Fruit fly (Drosophila melanogaster) whole organism, embryonic: Measurements from ENCODE around the gene Alms1a.
A peak's percentile ranks its signal among the peaks of the same experiment; 100 is the strongest.

Experiments
- ATbp ChIP-seq: fragments of 200-800 bp; sonication (Bioruptor generic); optimal IDR thresholded peaks from 2 replicates; lab custom pipeline; 2017; ENCODE audit warnings: missing biosample characterization, mild to moderate bottlenecking, missing genetic modification characterization, missing genetic modification reagents
- Abd-B ChIP-seq: fragments of 200-800 bp; sonication (Bioruptor generic); optimal IDR thresholded peaks from 2 replicates; lab custom pipeline; 2018; ENCODE audit warnings: missing biosample characterization, mild to moderate bottlenecking, missing genetic modification characterization, moderate library complexity
- Ada2b ChIP-seq: fragments of 200-800 bp; sonication (Bioruptor generic); IDR thresholded peaks from 2 replicates; pipeline ENCODE4 v1.3.6; 2022; ENCODE audit warnings: missing biosample characterization, missing genetic modification characterization
- CG1024 ChIP-seq: fragments of 200-800 bp; sonication (Bioruptor generic); IDR thresholded peaks from 2 replicates; pipeline ENCODE4 v1.3.6; 2022; ENCODE audit warnings: missing biosample characterization, missing genetic modification characterization
- CG11504 ChIP-seq: fragments of 200-800 bp; sonication (Bioruptor generic); optimal IDR thresholded peaks from 3 replicates; lab custom pipeline; 2019; ENCODE audit warnings: missing biosample characterization, mild to moderate bottlenecking, missing genetic modification characterization, moderate library complexity
- CG14441 ChIP-seq: fragments of 200-800 bp; sonication (Bioruptor generic); IDR thresholded peaks from 2 replicates; pipeline ENCODE4 v1.3.6; 2022; ENCODE audit warnings: missing biosample characterization, missing genetic modification characterization
- CG1529 ChIP-seq: fragments of 200-800 bp; sonication (Bioruptor generic); optimal IDR thresholded peaks from 3 replicates; lab custom pipeline; 2018; ENCODE audit warnings: missing biosample characterization, missing genetic modification characterization
- CG15601 ChIP-seq: fragments of 200-800 bp; sonication (Bioruptor generic); optimal IDR thresholded peaks from 3 replicates; lab custom pipeline; 2019; ENCODE audit warnings: missing biosample characterization, mild to moderate bottlenecking, missing genetic modification characterization, moderate library complexity
- CG17328 ChIP-seq: fragments of 200-800 bp; sonication (Bioruptor generic); IDR thresholded peaks from 2 replicates; pipeline ENCODE4 v1.3.6; 2022; ENCODE audit warnings: missing biosample characterization, missing genetic modification characterization
- CG2129 ChIP-seq: fragments of 200-800 bp; sonication (Bioruptor generic); IDR thresholded peaks from 2 replicates; pipeline ENCODE4 v1.3.6; 2022; ENCODE audit warnings: missing biosample characterization, missing genetic modification characterization; ENCODE audit not compliant: partially characterized antibody
- CG32772 ChIP-seq: fragments of 200-800 bp; sonication (Bioruptor generic); IDR thresholded peaks from 2 replicates; pipeline ENCODE4 v1.3.6; 2022; ENCODE audit warnings: missing biosample characterization, missing genetic modification characterization
- CG34422 ChIP-seq: fragments of 200-800 bp; sonication (Bioruptor generic); IDR thresholded peaks from 3 replicates; pipeline ENCODE4 v1.3.6; 2022; ENCODE audit warnings: missing biosample characterization, missing genetic modification characterization
- CG6689 ChIP-seq: fragments of 200-800 bp; sonication (Bioruptor generic); IDR thresholded peaks from 2 replicates; pipeline ENCODE4 v1.3.6; 2022; ENCODE audit warnings: missing biosample characterization, missing genetic modification characterization
- CG7372 ChIP-seq: fragments of 200-800 bp; sonication (Bioruptor generic); IDR thresholded peaks from 2 replicates; pipeline ENCODE4 v1.3.6; 2022; ENCODE audit warnings: missing biosample characterization, missing genetic modification characterization
- CG7839 ChIP-seq: fragments of 200-800 bp; sonication (Bioruptor generic); optimal IDR thresholded peaks from 3 replicates; lab custom pipeline; 2018; ENCODE audit warnings: missing biosample characterization, mild to moderate bottlenecking, missing genetic modification characterization, moderate library complexity
- Camta ChIP-seq: fragments of 200-800 bp; sonication (Bioruptor generic); optimal IDR thresholded peaks from 2 replicates; lab custom pipeline; 2016; ENCODE audit warnings: missing biosample characterization, missing genetic modification characterization
- D ChIP-seq, 2 experiments: fragments of 200-800 bp in 1 of 2; fragments of >200 bp in 1 of 2; sonication (Bioruptor generic) in 1 of 2; optimal IDR thresholded peaks; 2 replicates in 1 of 2; 3 replicates in 1 of 2; lab custom pipeline; 2017; ENCODE audit warnings: mild to moderate bottlenecking in 1 of 2, missing biosample characterization in 1 of 2, missing genetic modification characterization in 1 of 2, missing genetic modification reagents in 1 of 2
- Drgx ChIP-seq: fragments of 200-800 bp; sonication (Bioruptor generic); IDR thresholded peaks from 2 replicates; pipeline ENCODE4 v1.3.6; 2022; ENCODE audit warnings: missing biosample characterization, missing genetic modification characterization
- H2.0 ChIP-seq: fragments of 200-800 bp; sonication (Bioruptor generic); IDR thresholded peaks from 2 replicates; pipeline ENCODE4 v1.3.6; 2022; ENCODE audit warnings: missing biosample characterization, missing genetic modification characterization
- HHEX ChIP-seq: fragments of 200-800 bp; sonication (Bioruptor generic); optimal IDR thresholded peaks from 3 replicates; lab custom pipeline; 2017; ENCODE audit warnings: missing biosample characterization, mild to moderate bottlenecking, missing genetic modification characterization, missing genetic modification reagents
- MBD-R2 ChIP-seq: fragments of 200-800 bp; sonication (Bioruptor generic); IDR thresholded peaks from 2 replicates; pipeline ENCODE4 v1.3.6; 2022; ENCODE audit warnings: missing biosample characterization, missing genetic modification characterization
- Ptx1 ChIP-seq: fragments of 200-800 bp; sonication (Bioruptor generic); IDR thresholded peaks from 2 replicates; pipeline ENCODE4 v1.3.6; 2022; ENCODE audit warnings: missing biosample characterization, missing genetic modification characterization
- Sox102F ChIP-seq: fragments of 200-800 bp; sonication (Bioruptor generic); optimal IDR thresholded peaks from 2 replicates; lab custom pipeline; 2018; ENCODE audit warnings: missing biosample characterization, mild to moderate bottlenecking, missing genetic modification characterization, moderate library complexity
- Xrp1 ChIP-seq: fragments of 200-800 bp; sonication (Bioruptor generic); IDR thresholded peaks from 2 replicates; pipeline ENCODE4 v1.3.6; 2022; ENCODE audit warnings: missing biosample characterization, missing genetic modification characterization
- cad ChIP-seq: fragments of >200 bp; optimal IDR thresholded peaks from 2 replicates; lab custom pipeline; 2017; ENCODE audit warnings: missing biosample characterization, missing genetic modification characterization
- cg ChIP-seq: fragments of 200-800 bp; sonication (Bioruptor generic); optimal IDR thresholded peaks from 3 replicates; lab custom pipeline; 2019; ENCODE audit warnings: missing biosample characterization, mild to moderate bottlenecking, missing genetic modification characterization, moderate library complexity
- chm ChIP-seq: fragments of 200-800 bp; sonication (Bioruptor generic); IDR thresholded peaks from 2 replicates; pipeline ENCODE4 v1.3.6; 2022; ENCODE audit warnings: missing biosample characterization, missing genetic modification characterization
- crol ChIP-seq: fragments of 200-800 bp; sonication (Bioruptor generic); IDR thresholded peaks from 2 replicates; pipeline ENCODE4 v1.3.6; 2022; ENCODE audit warnings: missing biosample characterization, missing genetic modification characterization
- da ChIP-seq: fragments of 200-800 bp; sonication (Bioruptor generic); optimal IDR thresholded peaks from 2 replicates; lab custom pipeline; 2016; ENCODE audit warnings: missing biosample characterization, missing genetic modification characterization
- dmrt99B ChIP-seq: fragments of 200-800 bp; sonication (Bioruptor generic); optimal IDR thresholded peaks from 2 replicates; lab custom pipeline; 2018; ENCODE audit warnings: missing biosample characterization, mild to moderate bottlenecking, missing genetic modification characterization, moderate library complexity
- ems ChIP-seq: fragments of 200-800 bp; sonication (Bioruptor generic); optimal IDR thresholded peaks from 3 replicates; lab custom pipeline; 2016; ENCODE audit warnings: missing biosample characterization, missing genetic modification characterization
- esg ChIP-seq: fragments of 200-800 bp; sonication (Bioruptor generic); conservative IDR thresholded peaks from 2 replicates; pipeline ENCODE4 v1.3.6; 2022; ENCODE audit warnings: missing biosample characterization, missing genetic modification characterization
- gem ChIP-seq: fragments of 200-800 bp; sonication (Bioruptor generic); optimal IDR thresholded peaks from 2 replicates; lab custom pipeline; 2019; ENCODE audit warnings: missing biosample characterization, mild to moderate bottlenecking, missing genetic modification characterization, moderate library complexity
- jing ChIP-seq: fragments of 200-800 bp; sonication (Bioruptor generic); optimal IDR thresholded peaks from 2 replicates; lab custom pipeline; 2018; ENCODE audit warnings: missing biosample characterization, mild to moderate bottlenecking, missing genetic modification characterization
- lbe ChIP-seq: fragments of 200-800 bp; sonication (Bioruptor generic); optimal IDR thresholded peaks from 2 replicates; lab custom pipeline; 2016; ENCODE audit warnings: missing biosample characterization, mild to moderate bottlenecking, missing genetic modification characterization
- pan ChIP-seq, 4 experiments: fragments of >200 bp in 3 of 4; fragments of 200-800 bp in 1 of 4; sonication (Bioruptor generic) in 1 of 4; optimal IDR thresholded peaks in 3 of 4; IDR thresholded peaks in 1 of 4; 2 replicates each; pipeline versions ENCODE4 v1.3.6 to Lab custom; 2017 to 2022; ENCODE audit warnings: missing biosample characterization in 2 of 4, missing genetic modification characterization in 2 of 4, mixed read lengths in 1 of 4
- prd ChIP-seq, 3 experiments: fragments of >200 bp in 2 of 3; fragments of 200-800 bp in 1 of 3; sonication (Bioruptor generic) in 1 of 3; optimal IDR thresholded peaks in 2 of 3; IDR thresholded peaks in 1 of 3; 2 replicates in 2 of 3; 3 replicates in 1 of 3; pipeline versions ENCODE4 v1.3.6 to Lab custom; 2017 to 2022; ENCODE audit warnings: missing biosample characterization in 1 of 3, missing genetic modification characterization in 1 of 3
- pum ChIP-seq: fragments of 200-800 bp; sonication (Bioruptor generic); optimal IDR thresholded peaks from 2 replicates; lab custom pipeline; 2016; ENCODE audit warnings: missing biosample characterization, missing genetic modification characterization
- row ChIP-seq: fragments of 200-800 bp; sonication (Bioruptor generic); IDR thresholded peaks from 3 replicates; pipeline ENCODE4 v1.3.6; 2022; ENCODE audit warnings: missing biosample characterization, missing genetic modification characterization
- slbo ChIP-seq: fragments of 200-800 bp; sonication (Bioruptor generic); IDR thresholded peaks from 2 replicates; pipeline ENCODE4 v1.3.6; 2022; ENCODE audit warnings: missing biosample characterization, missing genetic modification characterization
- sqz ChIP-seq: fragments of 200-800 bp; sonication (Bioruptor generic); optimal IDR thresholded peaks from 3 replicates; lab custom pipeline; 2018; ENCODE audit warnings: missing biosample characterization, mild to moderate bottlenecking, missing genetic modification characterization
- stwl ChIP-seq: fragments of 200-800 bp; sonication (Bioruptor generic); optimal IDR thresholded peaks from 3 replicates; lab custom pipeline; 2018; ENCODE audit warnings: missing biosample characterization, mild to moderate bottlenecking, missing genetic modification characterization, moderate library complexity
- tgo ChIP-seq: fragments of 200-800 bp; sonication (Bioruptor generic); IDR thresholded peaks from 3 replicates; pipeline ENCODE4 v1.3.6; 2022; ENCODE audit warnings: missing biosample characterization, missing genetic modification characterization
- usp ChIP-seq: fragments of >200 bp; optimal IDR thresholded peaks from 2 replicates; lab custom pipeline; 2017; ENCODE audit warnings: missing biosample characterization, missing genetic modification characterization

Gene Alms1a

dm6 chrX:4616865-4617669 lies 18.7 kb downstream of the Alms1a start, which contains the start of gene peb (continued):
- peak; percentile 26 for TF ChIP-seq ems (GFP tag; lab: Kevin White, UChicago)
- no peak for TF ChIP-seq usp
- no peak for TF ChIP-seq H2.0 (GFP tag; lab: Robert Waterston, UW)
- TF ChIP-seq jing = no peak
- peak; percentile 81 for TF ChIP-seq pum (GFP tag; lab: Kevin White, UChicago)
- peak; percentile 72 for TF ChIP-seq Camta
- TF ChIP-seq HHEX (GFP tag; lab: Kevin White, UChicago) = no peak
- no peak for TF ChIP-seq chm (GFP tag; lab: Robert Waterston, UW)
- TF ChIP-seq CG34422 = peak; percentile 30; the same call in 1 of the 3 replicates
- TF ChIP-seq cad (GFP tag; lab: Kevin White, UChicago) = no peak
- TF ChIP-seq CG1529 (GFP tag; lab: Kevin White, UChicago) = peak; percentile 23
- no peak for TF ChIP-seq D (optimal IDR thresholded peaks at IDR 0.05; lab: Kevin White, UChicago)
- TF ChIP-seq D (GFP tag; optimal IDR thresholded peaks at IDR 0.05; lab: Kevin White, UChicago) = peak; percentile 67
- no peak for TF ChIP-seq CG15601 (tag; lab: Kevin White, UChicago)
- TF ChIP-seq da (GFP tag; lab: Kevin White, UChicago) = no peak
- 0 out of 2 replicates have a peak, but pooled peaks have one; percentile 11 for TF ChIP-seq CG7372 (GFP tag; lab: Robert Waterston, UW)
- no peak for TF ChIP-seq stwl
- TF ChIP-seq dmrt99B (tag; lab: Kevin White, UChicago) = peak; percentile 48
- no peak for TF ChIP-seq CG2129
- TF ChIP-seq Abd-B (GFP tag; lab: Kevin White, UChicago) = no peak

- peak; percentile 31 for TF ChIP-seq CG11504
- TF ChIP-seq sqz (GFP tag; lab: Kevin White, UChicago) = no peak
- TF ChIP-seq lbe (GFP tag; lab: Kevin White, UChicago) = peak; percentile 26
- no peak for TF ChIP-seq CG17328 (GFP tag; lab: Robert Waterston, UW)
- peak; percentile 2 for TF ChIP-seq cg (GFP tag; lab: Kevin White, UChicago)
- no peak for TF ChIP-seq ATbp (GFP tag; lab: Kevin White, UChicago)
- TF ChIP-seq tgo (GFP tag; lab: Robert Waterston, UW) = peak; percentile 26; the same call in 1 of the 3 replicates
- TF ChIP-seq CG7839 (tag; lab: Kevin White, UChicago) = peak; percentile 10
- TF ChIP-seq Sox102F (GFP tag; lab: Kevin White, UChicago) = peak; percentile 1
- TF ChIP-seq CG14441 = 0 out of 2 replicates have a peak, but pooled peaks have one; percentile 43
- 0 out of 2 replicates have a peak, but pooled peaks have one; percentile 20 for TF ChIP-seq CG32772 (GFP tag; lab: Robert Waterston, UW)
- TF ChIP-seq gem (tag; lab: Kevin White, UChicago) = peak; percentile 31
- TF ChIP-seq Xrp1 = peak; percentile 23; the same call in 1 of the 2 replicates
- TF ChIP-seq dmrt99B (tag; lab: Kevin White, UChicago) = peak; percentile 3
- TF ChIP-seq Drgx = 0 out of 2 replicates have a peak, but pooled peaks have one; percentile 28
- no peak for TF ChIP-seq D (optimal IDR thresholded peaks at IDR 0.05; lab: Kevin White, UChicago)
- no peak for TF ChIP-seq D (GFP tag; optimal IDR thresholded peaks at IDR 0.05; lab: Kevin White, UChicago)
- TF ChIP-seq, all 482 proteins: peak for 12
Observed at dm6 chrX:4615684-4616292, 20.0 kb downstream of the Alms1a start.

- peak; percentile 38; the same call in 1 of the 2 replicates for TF ChIP-seq Ptx1 (GFP tag; lab: Robert Waterston, UW)
- peak; percentile 52 for TF ChIP-seq crol (GFP tag; lab: Robert Waterston, UW)
- TF ChIP-seq Ada2b = 0 out of 2 replicates have a peak, but pooled peaks have one; percentile 20
- 0 out of 2 replicates have a peak, but pooled peaks have one; percentile 15 for TF ChIP-seq CG6689 (GFP tag; lab: Robert Waterston, UW)
- TF ChIP-seq row (GFP tag; lab: Robert Waterston, UW) = peak; percentile 30; the same call in 2 of the 3 replicates
- no peak for TF ChIP-seq cad (GFP tag; lab: Kevin White, UChicago)
- TF ChIP-seq CG1024 = no peak
- TF ChIP-seq esg (GFP tag; lab: Robert Waterston, UW) = 0 out of 2 replicates have a peak, but pooled peaks have one; percentile 6
- TF ChIP-seq gem (tag; lab: Kevin White, UChicago) = peak; percentile 0
- no peak for TF ChIP-seq prd (optimal IDR thresholded peaks at IDR 0.05; lab: Kevin White, UChicago)
- TF ChIP-seq prd (GFP tag; IDR thresholded peaks at IDR 0.05; lab: Robert Waterston, UW) = peak; percentile 44; the same call in 1 of the 3 replicates
- TF ChIP-seq pan (optimal IDR thresholded peaks at IDR 0.05; lab: Kevin White, UChicago) = no peak
- peak in 1 of 2 experiments; percentile 13 for TF ChIP-seq pan (GFP tag; optimal IDR thresholded peaks at IDR 0.05 in 1 of 2, IDR thresholded peaks at IDR 0.05 in 1 of 2)
- TF ChIP-seq slbo (GFP tag; lab: Robert Waterston, UW) = 0 out of 2 replicates have a peak, but pooled peaks have one; percentile 11
- no peak for TF ChIP-seq MBD-R2
Observed at dm6 chrX:4614945-4615344, 20.9 kb downstream of the Alms1a start.
